Fruit fly (Drosophila melanogaster) whole organism: ENCODE results near the gene CG13068.

Experiments used
- CG8478 ChIP-seq: fragments of >200 bp; optimal IDR thresholded peaks from 2 replicates; lab custom pipeline; 2018; ENCODE audit warnings: inconsistent platforms
- Dll ChIP-seq: fragments of >200 bp; optimal IDR thresholded peaks from 2 replicates; lab custom pipeline; 2017
- EcR ChIP-seq, 2 experiments: fragments of >200 bp; optimal IDR thresholded peaks; 2 replicates each; lab custom pipeline; 2017; ENCODE audit warnings: missing biosample characterization in 2 of 2, missing genetic modification characterization in 2 of 2, missing genetic modification reagents in 2 of 2
- pan ChIP-seq: fragments of >200 bp; optimal IDR thresholded peaks from 2 replicates; lab custom pipeline; 2017
- psq ChIP-seq: fragments of >200 bp; optimal IDR thresholded peaks from 2 replicates; lab custom pipeline; 2017
- usp ChIP-seq: fragments of >200 bp; optimal IDR thresholded peaks from 2 replicates; lab custom pipeline; 2017; ENCODE audit warnings: missing biosample characterization, missing genetic modification characterization, mixed read lengths

The CG13068 gene

DNA sequence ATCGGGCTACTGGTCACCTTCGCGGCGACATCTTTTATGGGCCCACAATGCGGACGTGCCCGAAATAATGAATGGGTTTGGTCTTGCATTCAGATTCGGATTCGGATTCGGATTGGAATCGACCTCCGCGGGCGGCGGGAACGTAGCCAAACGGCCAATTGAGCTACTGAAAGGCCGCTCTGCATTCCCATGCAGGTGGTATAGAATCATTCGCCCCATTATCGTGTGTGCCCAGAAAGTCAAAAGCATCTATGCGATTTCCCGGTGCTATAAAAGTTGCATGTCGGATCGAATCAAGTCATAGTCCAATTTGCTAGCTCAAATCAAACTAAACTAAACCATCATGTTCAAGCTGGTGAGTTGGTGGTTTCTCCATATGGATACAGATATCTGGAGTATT, at the start of gene CG13068:
CG13068 (plus strand) TSS at position 301 of the 400 bp plus-strand sequence.
- no peak for TF ChIP-seq EcR (GFP tag; optimal IDR thresholded peaks at IDR 0.05; lab: Kevin White, UChicago)
- TF ChIP-seq CG8478: no peak
- no peak for TF ChIP-seq pan (lab: Kevin White, UChicago)
- no peak for TF ChIP-seq psq (lab: Kevin White, UChicago)
- no peak for TF ChIP-seq Dll (lab: Kevin White, UChicago)
- TF ChIP-seq usp: no peak

DNA sequence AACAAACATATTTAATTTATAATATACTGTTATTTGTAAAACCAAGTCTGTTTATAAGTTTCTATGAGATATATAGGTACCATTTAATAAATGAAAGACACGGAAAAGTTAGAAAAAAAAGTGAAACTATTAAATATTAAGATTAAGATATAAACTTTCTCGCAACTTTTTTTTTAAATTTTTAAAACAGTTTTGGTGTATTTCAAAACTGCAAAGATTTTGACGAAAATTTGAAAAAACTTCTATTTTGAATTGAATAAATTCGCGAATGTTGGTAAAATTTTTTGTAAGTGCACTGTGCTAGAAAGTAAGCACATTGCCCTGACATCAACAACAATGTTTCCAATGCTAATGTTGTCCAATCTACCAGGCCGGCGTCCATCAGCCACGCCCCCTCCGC, 47.9 kb upstream of the CG13068 start:
- TF ChIP-seq Dll (lab: Kevin White, UChicago): no peak
- no peak for TF ChIP-seq pan (lab: Kevin White, UChicago)
- TF ChIP-seq usp: no peak
- no peak for TF ChIP-seq CG8478
- TF ChIP-seq EcR (GFP tag; optimal IDR thresholded peaks at IDR 0.05; lab: Kevin White, UChicago): no peak
- no peak for TF ChIP-seq psq (lab: Kevin White, UChicago)

DNA sequence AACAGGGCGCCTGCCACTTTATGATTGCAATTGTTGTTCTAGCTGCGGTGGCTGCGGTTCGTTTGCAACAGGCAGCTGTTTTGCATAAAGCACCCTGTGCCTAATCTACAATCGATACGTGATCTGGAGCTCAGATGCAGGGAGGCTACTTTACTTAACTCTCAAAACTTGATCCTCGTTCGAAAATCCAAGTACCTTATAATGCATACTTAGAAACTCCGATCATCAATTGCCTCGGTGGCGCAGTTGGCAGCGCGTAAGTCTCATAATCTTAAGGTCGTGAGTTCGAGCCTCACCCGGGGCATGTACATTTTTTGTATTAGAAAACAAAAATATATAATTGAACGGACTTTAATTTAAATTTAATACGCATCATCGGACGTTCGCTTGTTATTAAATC, 47.4 kb upstream of the CG13068 start:
- TF ChIP-seq Dll (lab: Kevin White, UChicago): no peak
- TF ChIP-seq usp: no peak
- no peak for TF ChIP-seq EcR (GFP tag; optimal IDR thresholded peaks at IDR 0.05; lab: Kevin White, UChicago)
- no peak for TF ChIP-seq pan (lab: Kevin White, UChicago)
- TF ChIP-seq CG8478: no peak
- TF ChIP-seq psq (lab: Kevin White, UChicago): no peak

DNA sequence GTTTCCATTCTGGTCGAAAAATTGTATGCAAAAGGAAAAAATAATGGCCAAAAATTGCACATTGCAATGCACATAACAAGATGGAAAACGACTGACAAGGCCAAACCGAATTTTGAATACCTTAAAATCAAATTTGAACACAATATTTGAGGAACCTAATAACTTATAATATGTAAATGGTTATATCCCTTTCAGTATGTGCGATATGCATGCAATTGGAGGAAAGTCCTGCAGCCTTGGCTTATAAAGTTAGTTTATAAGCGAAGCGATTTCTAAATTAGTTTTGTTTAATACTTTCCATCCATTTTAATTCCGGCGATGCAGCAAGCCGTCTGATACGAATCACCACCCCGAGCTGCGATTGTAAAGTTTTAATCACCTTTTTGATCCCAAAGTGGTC, 44.0 kb upstream of the CG13068 start:
- TF ChIP-seq psq (lab: Kevin White, UChicago) (no peak), EcR (GFP tag; optimal IDR thresholded peaks at IDR 0.05; lab: Kevin White, UChicago) (no peak), Dll (lab: Kevin White, UChicago) (no peak), usp (no peak), pan (lab: Kevin White, UChicago) (no peak), CG8478 (no peak)

DNA sequence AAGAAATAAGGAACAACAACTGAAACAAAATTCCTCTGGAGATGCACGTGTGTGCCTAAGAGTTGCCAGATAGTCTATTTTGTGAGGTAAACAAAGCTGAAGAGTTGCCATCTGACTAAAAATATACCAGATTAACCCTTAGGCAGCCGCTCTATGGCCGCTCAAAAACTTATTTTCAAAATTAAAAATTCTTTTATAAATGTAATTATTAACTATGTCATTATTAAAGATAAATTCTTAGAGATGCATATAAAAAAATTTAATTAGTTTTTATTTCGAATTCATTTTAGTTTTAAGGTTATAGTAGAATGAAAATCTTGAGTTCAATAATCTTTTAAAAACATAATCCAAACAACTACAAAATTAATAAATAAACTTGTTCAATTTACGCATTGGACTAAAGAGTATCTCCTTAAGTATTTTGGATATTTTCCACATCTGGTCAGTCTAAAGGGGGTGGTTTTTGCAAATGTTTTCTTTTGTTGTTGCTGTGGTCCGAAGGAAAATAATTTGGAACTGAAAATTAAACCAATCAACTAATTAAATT, 40.5 kb upstream of the CG13068 start, which contains the start of gene Tmx3:
Tmx3 (plus strand) TSS at position 442 of the 547 bp plus-strand sequence.
- TF ChIP-seq CG8478 (no peak), Dll (lab: Kevin White, UChicago) (no peak), pan (lab: Kevin White, UChicago) (no peak), EcR (GFP tag; optimal IDR thresholded peaks at IDR 0.05; lab: Kevin White, UChicago) (no peak), usp (no peak), psq (lab: Kevin White, UChicago) (no peak)

DNA sequence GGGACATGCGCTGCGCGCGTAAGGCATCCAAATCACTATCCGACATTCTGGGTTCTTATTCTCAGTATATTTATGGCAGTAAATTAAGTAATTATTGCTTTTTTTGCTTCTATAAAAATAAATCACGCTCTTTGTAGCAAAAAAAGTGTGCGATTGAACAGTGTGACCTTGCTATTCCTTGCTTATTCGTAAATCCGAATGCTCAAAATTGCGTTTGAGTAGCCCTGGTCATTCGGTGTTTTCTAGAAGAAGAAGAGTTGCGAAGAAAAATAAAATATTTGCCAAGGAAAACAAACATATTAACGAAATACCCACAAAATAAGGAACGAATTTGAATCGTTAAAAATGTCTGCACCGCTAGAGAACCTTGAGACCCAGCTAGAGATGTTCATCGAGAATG, 37.3 kb upstream of the CG13068 start, which contains the start of the genes PDCD-5 and MED10:
PDCD-5 (minus strand) TSS at position 182 of the 400 bp plus-strand sequence.
MED10 (plus strand) TSS at position 228 of the 400 bp plus-strand sequence.
- no peak for TF ChIP-seq CG8478
- TF ChIP-seq psq (lab: Kevin White, UChicago): no peak
- TF ChIP-seq Dll (lab: Kevin White, UChicago): no peak
- TF ChIP-seq pan (lab: Kevin White, UChicago): no peak
- no peak for TF ChIP-seq EcR (GFP tag; optimal IDR thresholded peaks at IDR 0.05; lab: Kevin White, UChicago)
- no peak for TF ChIP-seq usp

DNA sequence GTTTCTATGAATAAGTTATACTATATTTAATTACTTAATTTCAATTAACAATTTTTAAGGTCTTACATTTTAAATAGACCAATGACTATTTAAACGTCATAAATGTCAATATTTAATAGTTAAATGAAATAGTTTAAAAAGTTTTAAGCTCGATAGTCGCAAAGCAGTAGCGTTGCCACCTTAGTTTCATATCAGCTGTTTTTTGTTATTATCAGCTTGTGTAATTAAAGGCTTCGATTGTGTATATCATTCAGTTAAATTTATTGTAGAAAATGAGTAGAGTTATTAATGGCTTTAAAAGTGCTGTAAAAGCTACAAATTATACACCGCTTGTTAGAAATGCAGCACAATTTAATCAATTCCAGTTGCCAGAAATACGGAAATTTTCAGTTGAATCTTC, 36.3 kb upstream of the CG13068 start, which contains the start of gene Hsc20:
Hsc20 (plus strand) TSS at position 204 of the 400 bp plus-strand sequence.
- no peak for TF ChIP-seq usp
- TF ChIP-seq CG8478: no peak
- no peak for TF ChIP-seq psq (lab: Kevin White, UChicago)
- no peak for TF ChIP-seq pan (lab: Kevin White, UChicago)
- TF ChIP-seq Dll (lab: Kevin White, UChicago): no peak

DNA sequence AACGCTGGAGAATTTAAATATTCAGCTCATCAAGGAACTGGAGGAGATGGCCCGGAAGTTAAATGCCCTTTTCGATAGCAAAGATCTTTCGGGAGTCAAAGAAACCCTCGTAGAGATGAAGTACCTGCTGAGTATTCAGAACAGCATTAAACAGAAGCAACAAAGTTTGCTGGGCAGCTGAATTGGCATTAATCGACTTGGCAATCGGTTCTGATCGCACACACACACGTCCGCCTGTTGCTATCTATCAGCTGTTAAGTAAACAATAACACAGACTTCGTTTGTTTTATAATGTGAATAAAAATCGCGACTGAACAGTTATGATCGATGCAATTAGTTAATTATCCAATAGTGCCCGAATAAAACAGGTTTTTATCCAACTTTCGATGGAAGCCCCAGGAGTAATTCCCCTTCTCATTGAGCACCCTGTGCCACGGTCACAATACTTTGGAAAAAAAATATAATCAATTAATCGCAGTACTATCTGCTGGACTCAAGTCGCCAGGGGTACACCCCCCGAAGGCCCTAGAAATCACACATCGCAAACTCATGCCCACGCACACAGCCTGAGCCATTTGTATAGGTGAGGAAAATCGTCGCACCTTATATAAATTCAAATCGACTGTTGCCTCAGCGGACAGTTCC, 35.2 kb upstream of the CG13068 start:
- TF ChIP-seq Dll (lab: Kevin White, UChicago) (no peak), psq (lab: Kevin White, UChicago) (no peak), pan (lab: Kevin White, UChicago) (no peak), usp (no peak), CG8478 (no peak), EcR (GFP tag; optimal IDR thresholded peaks at IDR 0.05; lab: Kevin White, UChicago) (no peak)

DNA sequence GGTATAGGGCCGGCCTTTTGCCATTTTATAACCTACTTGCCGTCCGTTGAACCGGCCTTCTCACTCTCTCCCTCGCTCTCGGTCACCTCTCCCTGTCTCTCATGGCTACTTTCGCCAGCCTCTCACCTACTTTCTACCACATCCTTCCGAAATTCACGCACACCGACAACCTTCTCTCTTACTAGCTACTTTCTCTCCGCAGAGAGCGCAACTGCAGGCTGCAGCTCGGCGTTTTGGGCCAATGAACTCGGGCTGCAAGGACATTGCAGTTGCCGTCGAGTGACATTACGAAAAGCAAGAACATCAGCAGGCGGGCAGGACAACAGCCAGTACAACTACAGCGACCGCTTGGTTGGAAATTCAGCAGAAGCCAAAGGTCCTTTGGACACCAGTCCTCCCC, 27.9 kb upstream of the CG13068 start:
- TF ChIP-seq EcR (GFP tag; optimal IDR thresholded peaks at IDR 0.05; lab: Kevin White, UChicago): peak in 1 of 2 experiments; percentile 61
- no peak for TF ChIP-seq pan (lab: Kevin White, UChicago)

DNA sequence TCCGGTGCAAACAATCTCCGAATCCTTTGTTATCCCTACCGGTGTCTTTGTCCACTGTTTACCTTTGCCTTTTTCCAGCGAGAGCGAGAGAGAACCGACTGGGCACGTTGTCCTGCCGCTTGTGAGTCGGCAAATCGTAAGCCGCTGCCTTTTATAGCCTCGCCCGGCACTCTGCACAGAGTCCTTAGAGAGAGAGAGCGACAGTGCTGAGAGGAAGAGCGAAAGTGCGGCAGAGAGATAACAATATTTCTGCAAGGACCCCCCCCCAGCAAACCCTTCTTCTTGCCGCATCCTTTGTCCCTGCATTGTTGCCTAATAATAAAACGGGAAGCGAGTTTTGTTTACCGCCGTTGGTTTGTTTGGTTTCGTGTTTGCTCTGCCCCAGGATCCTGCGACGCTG, 16.9 kb upstream of the CG13068 start, which contains the start of gene CG13055:
CG13055 (minus strand) TSS at position 101 of the 400 bp plus-strand sequence.
- TF ChIP-seq psq (lab: Kevin White, UChicago) (no peak), CG8478 (no peak), Dll (lab: Kevin White, UChicago) (no peak), EcR (GFP tag; optimal IDR thresholded peaks at IDR 0.05; lab: Kevin White, UChicago) (no peak), usp (no peak), pan (lab: Kevin White, UChicago) (no peak)

DNA sequence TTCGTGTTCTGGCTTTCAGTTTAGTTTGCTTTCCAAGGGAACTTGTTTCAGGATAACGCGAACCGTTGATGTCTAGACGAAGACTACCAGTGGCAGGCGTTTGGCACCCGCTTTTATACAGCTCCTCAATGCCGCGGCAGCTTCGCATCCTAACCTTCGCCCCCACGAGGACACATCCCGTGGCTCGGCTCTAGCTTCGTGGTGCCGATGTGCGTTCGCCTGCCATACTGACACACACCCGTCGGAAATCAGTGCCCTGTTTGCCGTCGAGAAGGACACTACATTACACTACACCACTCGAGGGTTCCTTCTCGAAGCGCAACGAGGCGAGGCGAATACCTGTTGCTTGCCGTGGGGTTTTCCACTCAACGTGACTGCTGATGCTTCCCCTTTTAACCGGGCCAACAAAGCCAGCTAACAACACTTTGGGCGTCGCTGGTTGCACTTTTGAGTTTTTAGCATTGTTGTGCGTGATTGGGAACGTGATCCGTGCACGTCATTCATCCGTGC, 12.0 kb upstream of the CG13068 start, which contains the start of gene CG13054:
CG13054 (minus strand) TSS at position 74 of the 510 bp plus-strand sequence.
- TF ChIP-seq usp (no peak), Dll (lab: Kevin White, UChicago) (no peak), EcR (GFP tag; optimal IDR thresholded peaks at IDR 0.05; lab: Kevin White, UChicago) (no peak), pan (lab: Kevin White, UChicago) (no peak), CG8478 (no peak), psq (lab: Kevin White, UChicago) (no peak)

DNA sequence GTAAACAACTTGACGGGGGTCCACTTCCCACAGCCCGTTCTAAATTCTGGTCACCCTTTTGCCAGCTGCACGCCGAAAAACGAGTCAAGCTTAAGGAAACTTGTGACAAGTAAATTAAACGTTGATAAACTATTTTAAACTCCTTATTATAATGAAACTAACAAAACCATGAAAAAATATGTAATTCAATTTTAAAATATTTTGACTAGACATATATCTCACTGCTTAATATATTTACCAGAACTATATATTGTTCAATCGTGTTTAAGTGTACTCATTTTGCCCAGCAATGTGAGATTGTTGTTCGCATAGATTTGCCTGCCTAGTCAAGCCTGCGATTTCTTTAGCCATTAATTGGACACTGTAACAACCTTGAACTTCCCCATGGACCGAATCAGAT, 9.6 kb upstream of the CG13068 start, which contains the start of gene CG13053:
CG13053 (minus strand) TSS at position 171 of the 400 bp plus-strand sequence.
- no peak for TF ChIP-seq Dll (lab: Kevin White, UChicago)
- TF ChIP-seq usp: no peak
- TF ChIP-seq psq (lab: Kevin White, UChicago): no peak
- no peak for TF ChIP-seq CG8478
- TF ChIP-seq pan (lab: Kevin White, UChicago): no peak
- TF ChIP-seq EcR (GFP tag; optimal IDR thresholded peaks at IDR 0.05; lab: Kevin White, UChicago): no peak
